Worm (Caenorhabditis elegans): ENCODE measurements around the gene grd-11.

The grd-11 gene

DNA sequence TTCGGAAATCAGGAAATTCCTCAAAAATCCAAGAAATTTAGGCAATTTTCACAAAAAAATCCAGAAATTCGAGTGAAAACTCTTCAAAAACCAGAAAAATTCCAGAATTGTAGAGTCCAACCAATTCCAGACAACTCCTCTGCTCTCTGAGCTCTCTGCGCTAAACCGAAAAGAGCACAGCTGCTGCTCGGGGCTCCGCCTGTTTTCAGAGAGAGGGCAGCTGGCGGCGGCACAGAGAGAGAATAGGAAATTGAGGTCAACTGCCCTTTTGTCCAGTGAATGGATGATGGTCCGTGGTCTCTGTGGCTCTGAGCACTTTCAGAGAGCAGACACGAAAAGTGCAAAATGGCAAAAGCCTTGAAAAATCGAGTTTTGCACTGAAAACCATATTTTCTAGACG, 52.4 kb downstream of the grd-11 start:
- TF ChIP-seq B0310.2 (tag; optimal IDR thresholded peaks at IDR 0.05) (no peak), hmbx-1 (tag; optimal IDR thresholded peaks at IDR 0.05) (no peak), tra-4 (tag; optimal IDR thresholded peaks at IDR 0.05) (no peak), ama-1 (optimal IDR thresholded peaks at IDR 0.05) (no peak), F13C5.2 (tag; optimal IDR thresholded peaks at IDR 0.05) (no peak), scrt-1 (GFP tag; IDR thresholded peaks at IDR 0.05) (no peak), hnd-1 (tag; optimal IDR thresholded peaks at IDR 0.05) (no peak), ceh-13 (GFP tag; optimal IDR thresholded peaks at IDR 0.05) (no peak), ceh-36 (tag; optimal IDR thresholded peaks at IDR 0.05) (no peak), sea-1 (GFP tag; conservative IDR thresholded peaks at IDR 0.05) (no peak), flt-1 (GFP tag; IDR thresholded peaks at IDR 0.05) (no peak)

DNA sequence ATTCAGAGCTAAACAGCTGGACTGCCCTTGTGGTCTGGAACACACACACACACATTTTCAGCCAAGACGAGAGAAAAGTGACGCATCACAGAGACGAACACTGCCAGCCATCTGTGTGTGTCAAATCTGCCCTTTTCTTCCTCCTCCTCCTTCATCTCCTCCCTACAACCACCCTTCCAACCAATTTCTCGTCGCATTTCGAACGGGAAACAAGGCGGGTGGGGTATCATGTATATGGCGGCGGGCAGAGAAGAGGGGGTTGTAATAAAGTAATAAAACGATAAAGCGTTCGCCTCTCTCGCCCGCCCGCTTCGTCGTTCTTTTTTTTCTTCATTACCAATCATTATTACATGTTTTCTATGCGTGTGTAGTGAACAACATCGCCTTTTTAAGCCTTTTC, 53.7 kb downstream of the grd-11 start:
- TF ChIP-seq hmg-4 (GFP tag; optimal IDR thresholded peaks at IDR 0.05) (peak; percentile 68), ceh-36 (tag; optimal IDR thresholded peaks at IDR 0.05) (peak; percentile 35), flt-1 (GFP tag; IDR thresholded peaks at IDR 0.05) (peak; percentile 17; the same call in 1 of the 2 replicates), tbx-37 (GFP tag; conservative IDR thresholded peaks at IDR 0.05) (no peak)

DNA sequence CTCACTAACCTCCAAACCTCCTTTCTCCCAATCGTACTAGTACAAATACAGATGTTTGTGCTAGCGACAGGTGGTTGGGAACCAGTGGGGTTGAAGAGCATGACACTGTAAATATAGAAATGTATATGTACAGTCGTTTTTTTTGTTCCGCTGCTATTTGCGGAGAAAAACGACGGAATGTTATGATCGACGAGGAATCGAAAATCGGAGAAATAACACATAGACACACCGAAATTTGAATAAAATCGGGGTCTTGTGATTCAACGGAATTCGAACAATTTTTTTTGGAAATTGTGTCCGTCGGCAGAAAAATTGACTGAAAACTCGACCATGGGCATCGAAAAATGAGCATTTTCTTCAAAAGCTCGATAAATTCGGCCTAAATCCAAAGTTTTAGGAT, 55.1 kb downstream of the grd-11 start, which contains the start of gene F53H2.3:
F53H2.3 (minus strand) TSS at position 101 of the 400 bp plus-strand sequence.
- TF ChIP-seq tra-4 (tag; optimal IDR thresholded peaks at IDR 0.05): no peak
- TF ChIP-seq tbx-11 (GFP tag; IDR thresholded peaks at IDR 0.05): no peak
- TF ChIP-seq scrt-1 (GFP tag; IDR thresholded peaks at IDR 0.05): no peak
- no peak for TF ChIP-seq aly-1 (tag; optimal IDR thresholded peaks at IDR 0.05)
- no peak for TF ChIP-seq F13C5.2 (tag; optimal IDR thresholded peaks at IDR 0.05)
- no peak for TF ChIP-seq B0310.2 (tag; optimal IDR thresholded peaks at IDR 0.05)
- no peak for TF ChIP-seq hnd-1 (tag; optimal IDR thresholded peaks at IDR 0.05)

DNA sequence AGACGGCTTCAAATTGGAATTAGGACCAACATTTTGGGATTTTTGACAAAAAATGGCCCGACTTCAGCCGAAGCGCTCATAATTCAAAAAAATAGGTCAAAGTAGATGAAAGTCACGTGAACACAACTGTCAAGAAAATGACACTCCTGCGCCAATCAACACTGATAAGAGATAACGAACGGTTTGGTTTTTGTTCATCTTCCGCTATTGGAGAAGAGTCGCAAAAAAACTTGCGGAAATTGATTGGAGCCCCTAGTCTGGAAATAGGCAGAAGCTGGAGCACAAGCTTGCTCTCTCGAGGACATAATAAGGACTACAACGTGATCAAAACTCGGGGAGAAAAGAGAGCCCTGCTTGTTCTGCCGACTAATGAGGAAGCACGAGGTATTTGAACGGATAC, 55.7 kb downstream of the grd-11 start:
- TF ChIP-seq aly-1 (tag; optimal IDR thresholded peaks at IDR 0.05): no peak
- TF ChIP-seq sea-1 (GFP tag; conservative IDR thresholded peaks at IDR 0.05): no peak
- TF ChIP-seq ceh-13 (GFP tag; optimal IDR thresholded peaks at IDR 0.05): no peak
- TF ChIP-seq ama-1 (optimal IDR thresholded peaks at IDR 0.05): no peak
- TF ChIP-seq pes-1 (GFP tag; IDR thresholded peaks at IDR 0.05): no peak
- TF ChIP-seq ceh-36 (tag; optimal IDR thresholded peaks at IDR 0.05): no peak
- TF ChIP-seq tbx-11 (GFP tag; IDR thresholded peaks at IDR 0.05): no peak
- TF ChIP-seq F13C5.2 (tag; optimal IDR thresholded peaks at IDR 0.05): no peak
- no peak for TF ChIP-seq tbx-37 (GFP tag; conservative IDR thresholded peaks at IDR 0.05)
- TF ChIP-seq ets-7 (tag; optimal IDR thresholded peaks at IDR 0.05): no peak
- TF ChIP-seq hnd-1 (tag; optimal IDR thresholded peaks at IDR 0.05): no peak
- no peak for TF ChIP-seq B0310.2 (tag; optimal IDR thresholded peaks at IDR 0.05)
- no peak for TF ChIP-seq flt-1 (GFP tag; IDR thresholded peaks at IDR 0.05)
- no peak for TF ChIP-seq tra-4 (tag; optimal IDR thresholded peaks at IDR 0.05)
- TF ChIP-seq hmg-4 (GFP tag; optimal IDR thresholded peaks at IDR 0.05): no peak
- TF ChIP-seq hmbx-1 (tag; optimal IDR thresholded peaks at IDR 0.05): no peak

DNA sequence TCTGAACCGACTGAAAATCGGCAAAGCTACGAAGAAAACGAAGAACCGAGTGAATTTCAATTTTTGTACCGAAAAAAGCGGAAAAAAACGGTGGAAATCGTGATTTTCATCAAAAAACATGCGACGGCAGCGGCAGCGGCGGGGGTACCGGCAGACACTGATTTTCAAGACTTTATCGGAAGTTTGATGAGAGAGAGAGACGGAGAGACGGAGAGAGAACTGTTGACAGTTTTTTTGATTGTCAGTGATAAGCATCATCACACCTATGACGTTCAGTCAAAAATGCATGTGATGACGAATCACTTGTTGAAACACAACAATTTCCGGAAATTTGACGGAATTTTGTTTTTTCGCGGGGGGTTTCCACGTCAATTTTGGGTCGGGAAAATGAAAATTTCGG, 56.9 kb downstream of the grd-11 start:
- TF ChIP-seq aly-1 (tag; optimal IDR thresholded peaks at IDR 0.05): no peak
- TF ChIP-seq hnd-1 (tag; optimal IDR thresholded peaks at IDR 0.05): no peak
- TF ChIP-seq B0310.2 (tag; optimal IDR thresholded peaks at IDR 0.05): no peak
- no peak for TF ChIP-seq tbx-37 (GFP tag; conservative IDR thresholded peaks at IDR 0.05)
- no peak for TF ChIP-seq hmg-4 (GFP tag; optimal IDR thresholded peaks at IDR 0.05)
- TF ChIP-seq sea-1 (GFP tag; conservative IDR thresholded peaks at IDR 0.05): no peak
- TF ChIP-seq tbx-11 (GFP tag; IDR thresholded peaks at IDR 0.05): no peak
- no peak for TF ChIP-seq ceh-13 (GFP tag; optimal IDR thresholded peaks at IDR 0.05)
- TF ChIP-seq flt-1 (GFP tag; IDR thresholded peaks at IDR 0.05): no peak
- no peak for TF ChIP-seq hmbx-1 (tag; optimal IDR thresholded peaks at IDR 0.05)
- no peak for TF ChIP-seq ceh-36 (tag; optimal IDR thresholded peaks at IDR 0.05)
- no peak for TF ChIP-seq F13C5.2 (tag; optimal IDR thresholded peaks at IDR 0.05)
- TF ChIP-seq tra-4 (tag; optimal IDR thresholded peaks at IDR 0.05): no peak
- TF ChIP-seq pes-1 (GFP tag; IDR thresholded peaks at IDR 0.05): no peak
- TF ChIP-seq scrt-1 (GFP tag; IDR thresholded peaks at IDR 0.05): no peak
- no peak for TF ChIP-seq ets-7 (tag; optimal IDR thresholded peaks at IDR 0.05)
- TF ChIP-seq ama-1 (optimal IDR thresholded peaks at IDR 0.05): no peak

DNA sequence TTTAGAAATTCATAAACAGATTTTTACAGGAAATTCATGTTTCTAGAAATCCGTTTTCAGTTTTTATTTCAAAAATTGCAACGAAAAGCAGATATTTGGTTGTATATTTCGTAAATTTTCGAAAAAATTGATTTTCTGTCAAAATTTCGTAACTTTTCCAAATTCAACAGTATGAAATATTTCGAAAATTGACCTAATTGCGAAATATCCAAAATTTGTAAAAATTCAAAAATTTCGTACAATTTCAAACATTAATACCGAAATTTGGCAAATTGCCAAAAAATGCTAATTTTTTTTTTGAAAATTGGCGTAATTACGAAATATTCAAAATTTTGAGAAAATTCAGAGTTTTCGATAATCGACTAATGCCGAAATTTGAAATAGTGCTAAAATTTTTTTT, 57.4 kb downstream of the grd-11 start:
- TF ChIP-seq hmg-4 (GFP tag; optimal IDR thresholded peaks at IDR 0.05): no peak
- TF ChIP-seq scrt-1 (GFP tag; IDR thresholded peaks at IDR 0.05): no peak
- no peak for TF ChIP-seq aly-1 (tag; optimal IDR thresholded peaks at IDR 0.05)
- no peak for TF ChIP-seq flt-1 (GFP tag; IDR thresholded peaks at IDR 0.05)
- no peak for TF ChIP-seq ama-1 (optimal IDR thresholded peaks at IDR 0.05)
- TF ChIP-seq tbx-37 (GFP tag; conservative IDR thresholded peaks at IDR 0.05): no peak
- no peak for TF ChIP-seq tra-4 (tag; optimal IDR thresholded peaks at IDR 0.05)
- TF ChIP-seq tbx-11 (GFP tag; IDR thresholded peaks at IDR 0.05): no peak
- TF ChIP-seq hmbx-1 (tag; optimal IDR thresholded peaks at IDR 0.05): no peak
- no peak for TF ChIP-seq sea-1 (GFP tag; conservative IDR thresholded peaks at IDR 0.05)
- TF ChIP-seq ceh-13 (GFP tag; optimal IDR thresholded peaks at IDR 0.05): no peak
- no peak for TF ChIP-seq hnd-1 (tag; optimal IDR thresholded peaks at IDR 0.05)
- no peak for TF ChIP-seq F13C5.2 (tag; optimal IDR thresholded peaks at IDR 0.05)
- TF ChIP-seq B0310.2 (tag; optimal IDR thresholded peaks at IDR 0.05): no peak
- TF ChIP-seq ceh-36 (tag; optimal IDR thresholded peaks at IDR 0.05): no peak
- no peak for TF ChIP-seq pes-1 (GFP tag; IDR thresholded peaks at IDR 0.05)
- no peak for TF ChIP-seq ets-7 (tag; optimal IDR thresholded peaks at IDR 0.05)

Measured in whole organism, early embryonic.